Worm (Caenorhabditis elegans) whole organism, young adult: Measurements from ENCODE around the gene F46C5.7.

ENCODE experiments used
- B0035.1 ChIP-seq: sonication (generic microtip); optimal IDR thresholded peaks from 2 replicates; lab custom pipeline; 2016; ENCODE audit warnings: missing genetic modification characterization, mild to moderate bottlenecking, missing compliant biosample characterization, missing genotype, missing genetic modification reagents
- B0261.1 ChIP-seq: sonication (generic microtip); optimal IDR thresholded peaks from 2 replicates; lab custom pipeline; 2016; ENCODE audit warnings: mild to moderate bottlenecking, missing genetic modification characterization, moderate library complexity, missing compliant biosample characterization
- F39B2.1 ChIP-seq: fragments of 200-800 bp; sonication (Bioruptor generic); IDR thresholded peaks from 2 replicates; pipeline ENCODE4 v1.3.6; 2022; ENCODE audit warnings: missing genetic modification reagents, missing genetic modification characterization, missing compliant biosample characterization
- F49E8.2 ChIP-seq: sonication (generic microtip); optimal IDR thresholded peaks from 3 replicates; lab custom pipeline; 2017; ENCODE audit warnings: missing genetic modification characterization, mild to moderate bottlenecking, missing compliant biosample characterization, antibody characterized with exemption, moderate library complexity; ENCODE audit not compliant: insufficient read depth
- F57A8.1 ChIP-seq: fragments of 200-800 bp; sonication (Bioruptor generic); optimal IDR thresholded peaks from 2 replicates; lab custom pipeline; 2018; ENCODE audit warnings: mild to moderate bottlenecking, missing genetic modification characterization, moderate library complexity, missing compliant biosample characterization
- K12H6.12 ChIP-seq: fragments of 200-800 bp; sonication (Bioruptor generic); optimal IDR thresholded peaks from 2 replicates; lab custom pipeline; 2018; ENCODE audit warnings: mild to moderate bottlenecking, missing genetic modification characterization, missing compliant biosample characterization
- T26A5.8 ChIP-seq: sonication (generic microtip); optimal IDR thresholded peaks from 2 replicates; lab custom pipeline; 2016; ENCODE audit warnings: missing genetic modification characterization, missing compliant biosample characterization
- Y67H2A.10 ChIP-seq: fragments of 200-800 bp; sonication (Bioruptor generic); conservative IDR thresholded peaks from 2 replicates; pipeline ENCODE4 v1.3.6; 2022; ENCODE audit warnings: missing genetic modification reagents, missing genetic modification characterization, missing compliant biosample characterization
- Y79H2A.3 ChIP-seq: fragments of 200-800 bp; sonication (Bioruptor generic); conservative IDR thresholded peaks from 2 replicates; pipeline ENCODE4 v1.3.6; 2022; ENCODE audit warnings: missing genetic modification reagents, missing genetic modification characterization, missing compliant biosample characterization
- attf-3 ChIP-seq: fragments of 200-800 bp; sonication (Bioruptor generic); conservative IDR thresholded peaks from 2 replicates; pipeline ENCODE4 v1.3.6; 2022; ENCODE audit warnings: missing genetic modification reagents, missing genetic modification characterization, missing compliant biosample characterization
- attf-6 ChIP-seq: fragments of 200-800 bp; sonication (Bioruptor generic); IDR thresholded peaks from 2 replicates; pipeline ENCODE4 v1.3.6; 2022; ENCODE audit warnings: missing genetic modification reagents, missing genetic modification characterization, missing compliant biosample characterization
- ccch-3 ChIP-seq: fragments of 200-800 bp; sonication (Bioruptor generic); optimal IDR thresholded peaks from 2 replicates; lab custom pipeline; 2018; ENCODE audit warnings: mild to moderate bottlenecking, missing genetic modification characterization, missing compliant biosample characterization
- dox-1 ChIP-seq: fragments of 200-800 bp; sonication (Bioruptor generic); IDR thresholded peaks from 2 replicates; pipeline ENCODE4 v1.3.6; 2022; ENCODE audit warnings: missing genetic modification reagents, missing genetic modification characterization, missing compliant biosample characterization
- efl-1 ChIP-seq: fragments of 150-350 bp; optimal IDR thresholded peaks from 2 replicates; lab custom pipeline; 2014; ENCODE audit warnings: missing biosample characterization, missing genetic modification reagents, missing genetic modification characterization
- egrh-3 ChIP-seq: fragments of 200-800 bp; sonication (Bioruptor generic); IDR thresholded peaks from 2 replicates; pipeline ENCODE4 v1.3.6; 2022; ENCODE audit warnings: missing genetic modification reagents, missing genetic modification characterization, missing compliant biosample characterization
- gei-17 ChIP-seq: fragments of 200-800 bp; sonication (Bioruptor generic); optimal IDR thresholded peaks from 2 replicates; lab custom pipeline; 2018; ENCODE audit warnings: mild to moderate bottlenecking, missing genetic modification characterization, missing compliant biosample characterization
- hlh-12 ChIP-seq: sonication (generic microtip); optimal IDR thresholded peaks from 2 replicates; lab custom pipeline; 2016; ENCODE audit warnings: missing genetic modification characterization, missing compliant biosample characterization
- let-526 ChIP-seq: fragments of 200-800 bp; sonication (Bioruptor generic); IDR thresholded peaks from 2 replicates; pipeline ENCODE4 v1.3.6; 2022; ENCODE audit warnings: missing genetic modification reagents, missing genetic modification characterization, missing compliant biosample characterization
- lsl-1 ChIP-seq: fragments of 200-800 bp; sonication (Bioruptor generic); optimal IDR thresholded peaks from 2 replicates; lab custom pipeline; 2018; ENCODE audit warnings: mild to moderate bottlenecking, missing genetic modification characterization, moderate library complexity, missing compliant biosample characterization
- madf-10 ChIP-seq: sonication (generic microtip); optimal IDR thresholded peaks from 2 replicates; lab custom pipeline; 2016; ENCODE audit warnings: mild to moderate bottlenecking, missing genetic modification characterization, missing compliant biosample characterization
- mcd-1 ChIP-seq: fragments of 200-800 bp; sonication (Bioruptor generic); IDR thresholded peaks from 2 replicates; pipeline ENCODE4 v1.3.6; 2022; ENCODE audit warnings: missing genetic modification reagents, missing genetic modification characterization, missing compliant biosample characterization
- nfyb-1 ChIP-seq: fragments of 200-800 bp; sonication (Bioruptor generic); IDR thresholded peaks from 2 replicates; pipeline ENCODE4 v1.3.6; 2022; ENCODE audit warnings: missing genetic modification reagents, missing genetic modification characterization, missing compliant biosample characterization
- nhr-80 ChIP-seq: sonication (generic microtip); optimal IDR thresholded peaks from 2 replicates; lab custom pipeline; 2016; ENCODE audit warnings: missing genetic modification characterization, missing compliant biosample characterization
- rpc-1 ChIP-seq, 2 experiments: fragments of 150-350 bp in 1 of 2; sonication (generic microtip) in 1 of 2; optimal IDR thresholded peaks; 2 replicates each; lab custom pipeline; 2014 to 2018; ENCODE audit warnings: missing biosample characterization in 1 of 2, missing genetic modification characterization in 1 of 2, missing genetic modification reagents in 1 of 2, missing genotype in 1 of 2
- tbp1 ChIP-seq: fragments of 200-800 bp; sonication (Bioruptor generic); optimal IDR thresholded peaks from 2 replicates; lab custom pipeline; 2018; ENCODE audit warnings: mild to moderate bottlenecking, missing genetic modification characterization, missing compliant biosample characterization
- tbx-9 ChIP-seq: sonication (generic microtip); optimal IDR thresholded peaks from 2 replicates; lab custom pipeline; 2016; ENCODE audit warnings: borderline replicate concordance, missing genetic modification characterization, inconsistent platforms, missing compliant biosample characterization
- tlf-1 ChIP-seq: fragments of 200-800 bp; sonication (Bioruptor generic); optimal IDR thresholded peaks from 2 replicates; lab custom pipeline; 2018; ENCODE audit warnings: mild to moderate bottlenecking, missing genetic modification characterization, missing compliant biosample characterization
- zim-3 ChIP-seq: sonication (generic microtip); optimal IDR thresholded peaks from 2 replicates; lab custom pipeline; 2017; ENCODE audit warnings: mild to moderate bottlenecking, missing genetic modification characterization, moderate library complexity, missing compliant biosample characterization
- ztf-22 ChIP-seq: fragments of 200-800 bp; sonication (Bioruptor generic); optimal IDR thresholded peaks from 2 replicates; lab custom pipeline; 2018; ENCODE audit warnings: mild to moderate bottlenecking, missing genetic modification characterization, moderate library complexity, missing compliant biosample characterization
- ztf-25 ChIP-seq: fragments of 200-800 bp; sonication (Bioruptor generic); IDR thresholded peaks from 2 replicates; pipeline ENCODE4 v1.3.6; 2022; ENCODE audit warnings: missing genetic modification reagents, missing genetic modification characterization, missing compliant biosample characterization
- ztf-6 ChIP-seq: fragments of 200-800 bp; sonication (Bioruptor generic); IDR thresholded peaks from 2 replicates; pipeline ENCODE4 v1.3.6; 2022; ENCODE audit warnings: missing genetic modification reagents, missing genetic modification characterization, missing compliant biosample characterization

F46C5.7 gene

DNA sequence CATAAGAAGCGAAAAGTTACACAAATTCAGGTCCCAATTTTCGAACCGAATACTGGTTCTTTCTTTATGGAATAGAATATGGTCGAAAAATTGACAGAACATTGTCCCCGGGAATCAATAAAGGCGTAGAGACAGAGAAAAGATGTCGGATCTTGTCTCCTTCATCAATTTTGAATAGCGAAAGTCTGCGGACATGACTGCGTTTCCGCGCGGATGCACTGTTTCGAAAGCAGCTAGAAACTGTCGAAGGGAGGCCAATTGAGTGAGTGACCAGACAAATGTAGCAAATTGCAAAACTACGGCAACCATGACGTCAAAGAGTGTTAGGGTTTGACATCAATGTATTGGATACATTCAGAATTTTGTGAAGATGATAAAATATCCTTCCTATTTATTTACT lies 17.4 kb downstream of the F46C5.7 start (continued):
- TF ChIP-seq gei-17 (GFP tag; lab: Kevin White, UChicago) = no peak
- no peak for TF ChIP-seq B0035.1 (tag; lab: Kevin White, UChicago)
- TF ChIP-seq T26A5.8 (tag; lab: Kevin White, UChicago) = no peak
- TF ChIP-seq ztf-6 (GFP tag; lab: Robert Waterston, UW) = no peak
- TF ChIP-seq, all 124 proteins: peak for 0

- TF ChIP-seq efl-1 = no peak
- no peak for TF ChIP-seq hlh-12 (tag; lab: Kevin White, UChicago)
- TF ChIP-seq let-526 (GFP tag; lab: Robert Waterston, UW) = no peak
- TF ChIP-seq ztf-22 (GFP tag; lab: Kevin White, UChicago) = no peak
- no peak for TF ChIP-seq Y67H2A.10 (GFP tag; lab: Robert Waterston, UW)
- TF ChIP-seq rpc-1 (optimal IDR thresholded peaks at IDR 0.05; lab: Kevin White, UChicago) = no peak
- no peak for TF ChIP-seq rpc-1 (tag; optimal IDR thresholded peaks at IDR 0.05; lab: Kevin White, UChicago)
- TF ChIP-seq dox-1 = no peak
- no peak for TF ChIP-seq tlf-1
- TF ChIP-seq K12H6.12 = no peak
- no peak for TF ChIP-seq mcd-1
- no peak for TF ChIP-seq ztf-25
- TF ChIP-seq lsl-1 (GFP tag; lab: Kevin White, UChicago) = no peak
- TF ChIP-seq B0035.1 (tag; lab: Kevin White, UChicago) = no peak
- no peak for TF ChIP-seq F39B2.1 (GFP tag; lab: Robert Waterston, UW)
- no peak for TF ChIP-seq F49E8.2
- TF ChIP-seq tbx-9 = no peak
- no peak for TF ChIP-seq ccch-3
Measured at ce11 chrII:8857074-8857473, 17.9 kb downstream of the F46C5.7 start.

DNA sequence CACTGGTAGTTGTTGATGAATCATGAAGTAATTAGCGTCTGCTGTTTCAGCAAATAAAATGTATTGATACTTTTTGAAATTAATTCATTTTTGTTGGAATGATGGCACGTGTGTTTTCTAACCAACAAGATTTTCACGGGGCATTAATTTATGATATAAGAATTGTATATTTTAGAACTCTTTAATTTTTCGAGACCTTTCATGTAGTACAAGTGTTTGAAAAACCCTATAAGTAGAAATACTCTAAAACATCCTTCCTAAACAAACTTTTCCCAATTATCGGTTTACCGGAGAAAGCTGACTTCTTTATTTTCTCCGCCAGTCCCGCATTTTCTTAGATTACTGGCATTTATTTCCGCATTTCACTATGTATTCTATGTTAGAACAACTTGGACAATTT lies 20.5 kb downstream of the F46C5.7 start, which contains the start of gene snb-6:
Gene snb-6 (minus strand): TSS at position 101 of the 400 bp plus-strand sequence.
- TF ChIP-seq B0035.1 (tag; lab: Kevin White, UChicago) = no peak

DNA sequence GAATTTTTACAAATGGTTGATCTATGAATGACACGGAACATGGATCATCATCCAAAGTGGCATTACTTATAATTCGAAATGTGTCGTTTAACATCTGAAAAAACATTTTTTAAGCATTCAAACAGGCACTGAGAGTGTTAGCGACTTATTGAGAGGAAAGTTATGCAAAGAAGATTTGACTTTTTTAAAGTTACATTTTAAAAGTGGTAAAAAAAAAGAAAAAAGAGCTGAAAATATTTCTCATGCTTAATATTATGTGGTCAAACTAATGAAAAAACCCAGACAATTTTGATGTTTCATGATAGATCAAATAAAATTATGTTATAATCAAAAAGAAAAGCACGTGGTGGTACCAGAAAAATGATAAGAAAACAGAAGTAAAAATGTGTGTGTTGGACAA lies 26.0 kb downstream of the F46C5.7 start, which contains the start of gene npr-20:
Gene npr-20 (minus strand): TSS at position 101 of the 400 bp plus-strand sequence.
- TF ChIP-seq Y79H2A.3 (GFP tag; lab: Robert Waterston, UW) (no peak), zim-3 (tag; lab: Kevin White, UChicago) (no peak), tlf-1 (no peak), F57A8.1 (GFP tag; lab: Kevin White, UChicago) (no peak), egrh-3 (GFP tag; lab: Robert Waterston, UW) (no peak), efl-1 (no peak), B0261.1 (tag; lab: Kevin White, UChicago) (no peak)

DNA sequence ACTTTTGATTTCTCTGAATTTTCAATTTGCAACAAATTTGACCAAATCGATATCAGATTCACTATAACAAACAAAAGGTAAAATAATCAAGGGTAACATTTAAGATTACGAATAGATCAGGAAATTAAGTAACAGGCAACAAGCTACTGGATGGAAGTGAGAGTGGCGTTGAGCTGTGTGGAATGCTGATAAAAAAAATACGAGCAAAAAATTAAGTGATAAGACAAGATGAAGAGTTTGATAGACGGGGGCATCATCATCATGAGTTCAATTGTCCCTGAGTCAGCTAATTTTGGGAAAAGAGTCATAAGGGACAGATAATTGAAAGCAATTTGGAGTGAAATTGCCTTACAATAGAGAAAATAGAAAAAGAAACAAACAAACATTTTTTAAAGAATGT lies 27.7 kb downstream of the F46C5.7 start:
- TF ChIP-seq K12H6.12 (no peak), nhr-80 (peak; percentile 78)

DNA sequence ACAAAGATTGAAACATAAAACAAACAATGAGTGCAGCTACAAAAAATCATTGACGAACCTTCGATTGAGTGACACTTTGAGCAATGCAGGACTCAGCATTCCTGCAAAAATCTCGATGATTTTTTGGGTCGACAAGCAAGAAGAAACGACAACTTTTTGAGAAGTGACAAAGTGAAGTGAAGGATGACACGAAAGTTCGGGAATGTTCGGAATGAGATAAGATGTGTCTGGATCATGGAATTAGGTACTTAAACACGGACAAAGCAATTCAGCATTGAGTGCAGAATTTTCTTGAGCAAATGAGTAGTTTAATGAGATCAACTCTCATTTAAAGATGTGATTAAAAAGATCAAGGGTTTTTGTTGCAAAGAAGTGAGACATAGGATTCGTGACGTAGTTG lies 34.7 kb downstream of the F46C5.7 start, which contains the start of gene T07D4.2:
Gene T07D4.2 (minus strand): TSS at position 101 of the 400 bp plus-strand sequence.
- TF ChIP-seq attf-3 (GFP tag; lab: Robert Waterston, UW) = no peak
- TF ChIP-seq tlf-1 = no peak
- TF ChIP-seq madf-10 = no peak
- no peak for TF ChIP-seq tbp1 (GFP tag; lab: Kevin White, UChicago)
- TF ChIP-seq nfyb-1 (GFP tag; lab: Robert Waterston, UW) = no peak
- no peak for TF ChIP-seq attf-6 (GFP tag; lab: Robert Waterston, UW)
